Fruit fly (Drosophila melanogaster) whole organism, prepupa: ENCODE results near the gene CG15461.
A peak's percentile ranks its signal among the peaks of the same experiment; 100 is the strongest.

ENCODE experiments used
- Blimp-1 ChIP-seq: fragments of 200-800 bp; sonication (Bioruptor generic); optimal IDR thresholded peaks from 3 replicates; lab custom pipeline; 2017; ENCODE audit warnings: missing biosample characterization, missing genetic modification characterization, mild to moderate bottlenecking, moderate library complexity, missing genetic modification reagents
- CG10631 ChIP-seq: fragments of 200-800 bp; sonication (Bioruptor generic); optimal IDR thresholded peaks from 2 replicates; lab custom pipeline; 2016; ENCODE audit warnings: missing biosample characterization, missing genetic modification characterization
- CG10669 ChIP-seq: fragments of 200-800 bp; sonication (Bioruptor generic); optimal IDR thresholded peaks from 3 replicates; lab custom pipeline; 2018; ENCODE audit warnings: missing biosample characterization, mild to moderate bottlenecking, missing genetic modification characterization, moderate library complexity
- CG11294 ChIP-seq: fragments of 200-800 bp; sonication (Bioruptor generic); IDR thresholded peaks from 2 replicates; pipeline ENCODE4 v1.3.6; 2022; ENCODE audit warnings: missing biosample characterization, missing genetic modification characterization
- CG11762 ChIP-seq: fragments of 200-800 bp; sonication (Bioruptor generic); optimal IDR thresholded peaks from 3 replicates; lab custom pipeline; 2016; ENCODE audit warnings: missing biosample characterization, missing genetic modification characterization; ENCODE audit not compliant: insufficient read depth
- CG15336 ChIP-seq: fragments of 200-800 bp; sonication (Bioruptor generic); IDR thresholded peaks from 2 replicates; pipeline ENCODE4 v1.3.6; 2022; ENCODE audit warnings: missing biosample characterization, missing genetic modification characterization
- CG1621 ChIP-seq: fragments of 200-800 bp; sonication (Bioruptor generic); optimal IDR thresholded peaks from 3 replicates; lab custom pipeline; 2018; ENCODE audit warnings: missing biosample characterization, mild to moderate bottlenecking, missing genetic modification characterization
- CG16779 ChIP-seq: fragments of 200-800 bp; sonication (Bioruptor generic); optimal IDR thresholded peaks from 3 replicates; lab custom pipeline; 2017; ENCODE audit warnings: missing biosample characterization, mild to moderate bottlenecking, missing genetic modification characterization
- CG3032 ChIP-seq: fragments of 200-800 bp; optimal IDR thresholded peaks from 2 replicates; lab custom pipeline; 2019; ENCODE audit warnings: missing biosample characterization, mild to moderate bottlenecking, missing genetic modification characterization, moderate library complexity
- CG31627 ChIP-seq: fragments of 200-800 bp; sonication (Bioruptor generic); optimal IDR thresholded peaks from 3 replicates; lab custom pipeline; 2016; ENCODE audit warnings: missing biosample characterization, missing genetic modification characterization
- CG32006 ChIP-seq: fragments of 200-800 bp; sonication (Bioruptor generic); optimal IDR thresholded peaks from 3 replicates; lab custom pipeline; 2017; ENCODE audit warnings: missing biosample characterization, mild to moderate bottlenecking, missing genetic modification characterization
- CG3919 ChIP-seq: fragments of 200-800 bp; sonication (Bioruptor generic); optimal IDR thresholded peaks from 3 replicates; lab custom pipeline; 2016; ENCODE audit warnings: missing biosample characterization, missing genetic modification characterization
- CG4318 ChIP-seq: fragments of 200-800 bp; sonication (Bioruptor generic); optimal IDR thresholded peaks from 3 replicates; lab custom pipeline; 2017; ENCODE audit warnings: missing biosample characterization, mild to moderate bottlenecking, missing genetic modification characterization
- CG6163 ChIP-seq: fragments of 200-800 bp; sonication (Bioruptor generic); IDR thresholded peaks from 3 replicates; pipeline ENCODE4 v1.3.6; 2022; ENCODE audit warnings: missing biosample characterization, missing genetic modification characterization
- CG6276 ChIP-seq: fragments of 200-800 bp; sonication (Bioruptor generic); optimal IDR thresholded peaks from 2 replicates; lab custom pipeline; 2017; ENCODE audit warnings: missing biosample characterization, mild to moderate bottlenecking, missing genetic modification characterization
- CG6792 ChIP-seq: fragments of 200-800 bp; sonication (Bioruptor generic); optimal IDR thresholded peaks from 3 replicates; lab custom pipeline; 2016; ENCODE audit warnings: missing biosample characterization, missing genetic modification characterization
- CG6808 ChIP-seq: fragments of 200-800 bp; sonication (Bioruptor generic); optimal IDR thresholded peaks from 3 replicates; lab custom pipeline; 2017; ENCODE audit warnings: missing biosample characterization, missing genetic modification characterization, mild to moderate bottlenecking, moderate library complexity, missing genetic modification reagents
- CG8119 ChIP-seq: fragments of 200-800 bp; sonication (Bioruptor generic); IDR thresholded peaks from 3 replicates; pipeline ENCODE4 v1.3.6; 2022; ENCODE audit warnings: missing biosample characterization, missing genetic modification characterization
- CG8319 ChIP-seq: fragments of 200-800 bp; sonication (Bioruptor generic); optimal IDR thresholded peaks from 3 replicates; lab custom pipeline; 2016; ENCODE audit warnings: missing biosample characterization, missing genetic modification characterization
- CG8632 ChIP-seq: fragments of 200-800 bp; sonication (Bioruptor generic); optimal IDR thresholded peaks from 3 replicates; lab custom pipeline; 2016; ENCODE audit warnings: missing biosample characterization, missing genetic modification characterization
- Eip75B ChIP-seq: fragments of 200-800 bp; sonication (Bioruptor generic); optimal IDR thresholded peaks from 3 replicates; lab custom pipeline; 2016; ENCODE audit warnings: missing biosample characterization, missing genetic modification characterization
- Ets21C ChIP-seq: fragments of 200-800 bp; sonication (Bioruptor generic); optimal IDR thresholded peaks from 3 replicates; lab custom pipeline; 2016; ENCODE audit warnings: missing biosample characterization, missing genetic modification characterization
- Gug ChIP-seq: fragments of 200-800 bp; sonication (Bioruptor generic); IDR thresholded peaks from 2 replicates; pipeline ENCODE4 v1.3.6; 2022; ENCODE audit warnings: missing biosample characterization, missing genetic modification characterization
- Hr38 ChIP-seq: sonication (Bioruptor generic); optimal IDR thresholded peaks from 2 replicates; lab custom pipeline; 2016; ENCODE audit warnings: missing biosample characterization, missing genetic modification characterization
- Hr39 ChIP-seq: fragments of 200-800 bp; sonication (Bioruptor generic); optimal IDR thresholded peaks from 2 replicates; lab custom pipeline; 2016; ENCODE audit warnings: missing biosample characterization, missing genetic modification characterization
- OdsH ChIP-seq: fragments of 200-800 bp; sonication (Bioruptor generic); optimal IDR thresholded peaks from 3 replicates; lab custom pipeline; 2016; ENCODE audit warnings: missing biosample characterization, missing genetic modification characterization
- Smox ChIP-seq: fragments of 200-800 bp; sonication (Bioruptor generic); optimal IDR thresholded peaks from 3 replicates; lab custom pipeline; 2016; ENCODE audit warnings: missing biosample characterization, missing genetic modification characterization
- Sox102F ChIP-seq: fragments of 200-800 bp; sonication (Bioruptor generic); optimal IDR thresholded peaks from 2 replicates; lab custom pipeline; 2016; ENCODE audit warnings: missing biosample characterization, mild to moderate bottlenecking, missing genetic modification characterization
- Sox14 ChIP-seq: fragments of 200-800 bp; sonication (Bioruptor generic); optimal IDR thresholded peaks from 3 replicates; lab custom pipeline; 2016; ENCODE audit warnings: missing biosample characterization, missing genetic modification characterization
- Sox15 ChIP-seq: fragments of 200-800 bp; sonication (Bioruptor generic); optimal IDR thresholded peaks from 3 replicates; lab custom pipeline; 2016; ENCODE audit warnings: missing biosample characterization, missing genetic modification characterization
- achi ChIP-seq: fragments of 200-800 bp; sonication (Bioruptor generic); optimal IDR thresholded peaks from 3 replicates; lab custom pipeline; 2016; ENCODE audit warnings: missing biosample characterization, missing genetic modification characterization
- acj6 ChIP-seq: fragments of 200-800 bp; sonication (Bioruptor generic); optimal IDR thresholded peaks from 3 replicates; lab custom pipeline; 2016; ENCODE audit warnings: missing biosample characterization, missing genetic modification characterization
- dac ChIP-seq: fragments of 200-800 bp; sonication (Bioruptor generic); optimal IDR thresholded peaks from 2 replicates; lab custom pipeline; 2017; ENCODE audit warnings: missing biosample characterization, mild to moderate bottlenecking, missing genetic modification characterization
- eg ChIP-seq: fragments of 200-800 bp; sonication (Bioruptor generic); IDR thresholded peaks from 3 replicates; pipeline ENCODE4 v1.3.6; 2022; ENCODE audit warnings: missing biosample characterization, missing genetic modification characterization
- fd85E ChIP-seq: fragments of 200-800 bp; sonication (Bioruptor generic); optimal IDR thresholded peaks from 3 replicates; lab custom pipeline; 2016; ENCODE audit warnings: missing biosample characterization, missing genetic modification characterization
- fkh ChIP-seq: fragments of 200-800 bp; sonication (Bioruptor generic); optimal IDR thresholded peaks from 3 replicates; lab custom pipeline; 2017; ENCODE audit warnings: missing biosample characterization, mild to moderate bottlenecking, missing genetic modification characterization, moderate library complexity
- lz ChIP-seq: fragments of 200-800 bp; sonication (Bioruptor generic); optimal IDR thresholded peaks from 3 replicates; lab custom pipeline; 2016; ENCODE audit warnings: missing biosample characterization, missing genetic modification characterization
- net ChIP-seq: fragments of 200-800 bp; sonication (Bioruptor generic); optimal IDR thresholded peaks from 3 replicates; lab custom pipeline; 2016; ENCODE audit warnings: missing biosample characterization, missing genetic modification characterization
- salr ChIP-seq, 2 experiments: fragments of 200-800 bp; sonication (Bioruptor generic); optimal IDR thresholded peaks; 3 replicates each; lab custom pipeline; 2016 to 2018; ENCODE audit warnings: missing biosample characterization in 2 of 2, missing genetic modification characterization in 2 of 2, mild to moderate bottlenecking in 1 of 2
- spab ChIP-seq: fragments of 200-800 bp; sonication (Bioruptor generic); optimal IDR thresholded peaks from 2 replicates; lab custom pipeline; 2017; ENCODE audit warnings: missing biosample characterization, mild to moderate bottlenecking, missing genetic modification characterization, missing genetic modification reagents
- vri ChIP-seq: fragments of 200-800 bp; sonication (Bioruptor generic); optimal IDR thresholded peaks from 3 replicates; lab custom pipeline; 2016; ENCODE audit warnings: missing biosample characterization, mild to moderate bottlenecking, missing genetic modification characterization

CG15461 gene

dm6 chrX:20447865-20448584 is 38.0 kb upstream of the CG15461 start (continued):
- TF ChIP-seq CG6792 (GFP tag; lab: Kevin White, UChicago) (no peak), spab (no peak), CG8632 (GFP tag; lab: Kevin White, UChicago) (no peak), CG1621 (tag; lab: Kevin White, UChicago) (no peak), CG16779 (tag; lab: Kevin White, UChicago) (no peak), Sox102F (GFP tag; lab: Kevin White, UChicago) (no peak), Hr39 (no peak), net (GFP tag; lab: Kevin White, UChicago) (no peak), CG10631 (GFP tag; lab: Kevin White, UChicago) (no peak), CG3032 (tag; lab: Kevin White, UChicago) (no peak), Hr38 (GFP tag; lab: Kevin White, UChicago) (no peak), CG11762 (GFP tag; lab: Kevin White, UChicago) (no peak), Blimp-1 (GFP tag; lab: Kevin White, UChicago) (no peak), fd85E (GFP tag; lab: Kevin White, UChicago) (no peak), fkh (GFP tag; lab: Kevin White, UChicago) (no peak), CG8119 (GFP tag; lab: Robert Waterston, UW) (no peak), Sox15 (GFP tag; lab: Kevin White, UChicago) (no peak), eg (GFP tag; lab: Robert Waterston, UW) (no peak), salr (GFP tag; optimal IDR thresholded peaks at IDR 0.05; lab: Kevin White, UChicago) (no peak), CG31627 (GFP tag; lab: Kevin White, UChicago) (no peak), CG11294 (GFP tag; lab: Robert Waterston, UW) (no peak), Smox (GFP tag; lab: Kevin White, UChicago) (no peak), CG4318 (GFP tag; lab: Kevin White, UChicago) (peak; percentile 9), Gug (GFP tag; lab: Robert Waterston, UW) (no peak), CG6808 (GFP tag; lab: Kevin White, UChicago) (peak; percentile 18), lz (no peak), CG6276 (GFP tag; lab: Kevin White, UChicago) (no peak), achi (no peak), OdsH (no peak), Sox14 (no peak), acj6 (GFP tag; lab: Kevin White, UChicago) (no peak), CG32006 (GFP tag; lab: Kevin White, UChicago) (peak; percentile 54), Ets21C (GFP tag; lab: Kevin White, UChicago) (no peak), CG10669 (peak; percentile 18), Eip75B (no peak), CG3919 (GFP tag; lab: Kevin White, UChicago) (no peak), vri (GFP tag; lab: Kevin White, UChicago) (no peak), CG6163 (GFP tag; lab: Robert Waterston, UW) (no peak), dac (GFP tag; lab: Kevin White, UChicago) (no peak), CG15336 (GFP tag; lab: Robert Waterston, UW) (no peak), CG8319 (GFP tag; lab: Kevin White, UChicago) (no peak)
- TF ChIP-seq, all 60 proteins: peak for 8
